Fruit fly (Drosophila melanogaster) whole organism, embryonic: ENCODE measurements around the gene CG14958.

ENCODE experiments used
- Antp ChIP-seq: fragments of 200-800 bp; sonication (Bioruptor generic); optimal IDR thresholded peaks from 3 replicates; lab custom pipeline; 2016; ENCODE audit warnings: missing biosample characterization, missing genetic modification characterization
- CG30431 ChIP-seq: fragments of 200-800 bp; sonication (Bioruptor generic); optimal IDR thresholded peaks from 2 replicates; lab custom pipeline; 2017; ENCODE audit warnings: missing biosample characterization, missing genetic modification characterization
- CG32772 ChIP-seq: fragments of 200-800 bp; sonication (Bioruptor generic); IDR thresholded peaks from 2 replicates; pipeline ENCODE4 v1.3.6; 2022; ENCODE audit warnings: missing biosample characterization, missing genetic modification characterization
- CG4404 ChIP-seq: fragments of 200-800 bp; sonication (Bioruptor generic); IDR thresholded peaks from 2 replicates; pipeline ENCODE4 v1.3.6; 2022; ENCODE audit warnings: missing biosample characterization, missing genetic modification characterization
- CG6654 ChIP-seq: fragments of 200-800 bp; sonication (Bioruptor generic); optimal IDR thresholded peaks from 2 replicates; lab custom pipeline; 2017; ENCODE audit warnings: missing biosample characterization, mild to moderate bottlenecking, missing genetic modification characterization
- tgo ChIP-seq: fragments of 200-800 bp; sonication (Bioruptor generic); IDR thresholded peaks from 3 replicates; pipeline ENCODE4 v1.3.6; 2022; ENCODE audit warnings: missing biosample characterization, missing genetic modification characterization
- zf30C ChIP-seq: fragments of 200-800 bp; sonication (Bioruptor generic); optimal IDR thresholded peaks from 3 replicates; lab custom pipeline; 2018; ENCODE audit warnings: missing biosample characterization, mild to moderate bottlenecking, missing genetic modification characterization

- TF ChIP-seq tgo (GFP tag; lab: Robert Waterston, UW): no peak
- no peak for TF ChIP-seq CG4404
- no peak for TF ChIP-seq CG6654 (GFP tag; lab: Kevin White, UChicago)
- TF ChIP-seq CG30431 (GFP tag; lab: Kevin White, UChicago): no peak
- no peak for TF ChIP-seq zf30C (GFP tag; lab: Kevin White, UChicago)
- no peak for TF ChIP-seq Antp (GFP tag; lab: Kevin White, UChicago)
- no peak for TF ChIP-seq CG32772 (GFP tag; lab: Robert Waterston, UW)
These were observed 5.7 kb upstream of the CG14958 start, which contains the start of gene CG42494 for dm6 chr3L:3184104-3184503.
